Fruit fly (Drosophila melanogaster) Kc167 (cell line): ENCODE measurements around the gene CG45413.

ENCODE experiments used
- Myc ChIP-seq: fragments of >200 bp; optimal IDR thresholded peaks from 2 replicates; lab custom pipeline; 2017; ENCODE audit warnings: missing external identifiers
- h ChIP-seq: fragments of >200 bp; optimal IDR thresholded peaks from 3 replicates; lab custom pipeline; 2018; ENCODE audit warnings: missing external identifiers
- psq ChIP-seq: fragments of >200 bp; optimal IDR thresholded peaks from 2 replicates; lab custom pipeline; 2017; ENCODE audit warnings: missing external identifiers

dm6 chr3L:6906758-6907157, 25.0 kb downstream of the CG45413 start:
- TF ChIP-seq Myc (lab: Kevin White, UChicago), result no peak
- no peak for TF ChIP-seq h (lab: Kevin White, UChicago)
- no peak for TF ChIP-seq psq
